Fruit fly (Drosophila melanogaster) whole organism, embryonic: ENCODE measurements around the gene CG31664.
A peak's percentile ranks its signal among the peaks of the same experiment; 100 is the strongest.

Source experiments
- CG10431 ChIP-seq: fragments of 200-800 bp; sonication (Bioruptor generic); optimal IDR thresholded peaks from 3 replicates; lab custom pipeline; 2018; ENCODE audit warnings: missing biosample characterization, mild to moderate bottlenecking, missing genetic modification characterization
- CG10565 ChIP-seq: fragments of 200-800 bp; sonication (Bioruptor generic); optimal IDR thresholded peaks from 3 replicates; lab custom pipeline; 2016; ENCODE audit warnings: missing biosample characterization, mild to moderate bottlenecking, missing genetic modification characterization
- CG11456 ChIP-seq: fragments of 200-800 bp; sonication (Bioruptor generic); IDR thresholded peaks from 3 replicates; pipeline ENCODE4 v1.3.6; 2022; ENCODE audit warnings: missing biosample characterization, missing genetic modification characterization
- CG12299 ChIP-seq: fragments of 200-800 bp; sonication (Bioruptor generic); optimal IDR thresholded peaks from 2 replicates; lab custom pipeline; 2018; ENCODE audit warnings: missing biosample characterization, mild to moderate bottlenecking, missing genetic modification characterization
- CG14965 ChIP-seq: fragments of 200-800 bp; sonication (Bioruptor generic); optimal IDR thresholded peaks from 2 replicates; lab custom pipeline; 2016; ENCODE audit warnings: missing biosample characterization, missing genetic modification characterization, borderline replicate concordance
- CG15479 ChIP-seq: fragments of 200-800 bp; sonication (Bioruptor generic); optimal IDR thresholded peaks from 3 replicates; lab custom pipeline; 2019; ENCODE audit warnings: missing biosample characterization, mild to moderate bottlenecking, missing genetic modification characterization, moderate library complexity
- CG18011 ChIP-seq: fragments of 200-800 bp; sonication (Bioruptor generic); optimal IDR thresholded peaks from 2 replicates; lab custom pipeline; 2017; ENCODE audit warnings: missing biosample characterization, missing genetic modification characterization, mild to moderate bottlenecking, moderate library complexity, missing genotype
- CG2120 ChIP-seq: fragments of 200-800 bp; sonication (Bioruptor generic); optimal IDR thresholded peaks from 3 replicates; lab custom pipeline; 2016; ENCODE audit warnings: missing biosample characterization, missing genetic modification characterization
- CG2202 ChIP-seq: fragments of 200-800 bp; sonication (Bioruptor generic); optimal IDR thresholded peaks from 2 replicates; lab custom pipeline; 2018; ENCODE audit warnings: missing biosample characterization, mild to moderate bottlenecking, missing genetic modification characterization
- CG31441 ChIP-seq: fragments of 200-800 bp; sonication (Bioruptor generic); IDR thresholded peaks from 2 replicates; pipeline ENCODE4 v1.3.6; 2022; ENCODE audit warnings: missing biosample characterization, missing genetic modification characterization
- CG34224 ChIP-seq: fragments of 200-800 bp; sonication (Bioruptor generic); IDR thresholded peaks from 3 replicates; pipeline ENCODE4 v1.3.6; 2022; ENCODE audit warnings: missing biosample characterization, missing genetic modification characterization; ENCODE audit not compliant: partially characterized antibody
- CG34422 ChIP-seq: fragments of 200-800 bp; sonication (Bioruptor generic); IDR thresholded peaks from 3 replicates; pipeline ENCODE4 v1.3.6; 2022; ENCODE audit warnings: missing biosample characterization, missing genetic modification characterization
- CG4360 ChIP-seq: fragments of 200-800 bp; sonication (Bioruptor generic); IDR thresholded peaks from 2 replicates; pipeline ENCODE4 v1.3.6; 2022; ENCODE audit warnings: missing biosample characterization, missing genetic modification characterization
- CG6765 ChIP-seq: fragments of 200-800 bp; sonication (Bioruptor generic); optimal IDR thresholded peaks from 3 replicates; lab custom pipeline; 2017; ENCODE audit warnings: missing biosample characterization, mild to moderate bottlenecking, missing genetic modification characterization
- CG6791 ChIP-seq: fragments of 200-800 bp; sonication (Bioruptor generic); IDR thresholded peaks from 3 replicates; pipeline ENCODE4 v1.3.6; 2022; ENCODE audit warnings: missing biosample characterization, missing genetic modification characterization; ENCODE audit not compliant: partially characterized antibody
- CG7372 ChIP-seq: fragments of 200-800 bp; sonication (Bioruptor generic); IDR thresholded peaks from 2 replicates; pipeline ENCODE4 v1.3.6; 2022; ENCODE audit warnings: missing biosample characterization, missing genetic modification characterization
- CG9215 ChIP-seq: fragments of 200-800 bp; sonication (Bioruptor generic); IDR thresholded peaks from 2 replicates; pipeline ENCODE4 v1.3.6; 2022; ENCODE audit warnings: missing biosample characterization, missing genetic modification characterization
- CG9817 ChIP-seq: fragments of 200-800 bp; sonication (Bioruptor generic); optimal IDR thresholded peaks from 2 replicates; lab custom pipeline; 2018; ENCODE audit warnings: missing biosample characterization, mild to moderate bottlenecking, missing genetic modification characterization, moderate library complexity
- Gsc ChIP-seq: fragments of 200-800 bp; sonication (Bioruptor generic); IDR thresholded peaks from 2 replicates; pipeline ENCODE4 v1.3.6; 2022; ENCODE audit warnings: missing biosample characterization, missing genetic modification characterization
- Mrtf ChIP-seq: fragments of 200-800 bp; sonication (Bioruptor generic); IDR thresholded peaks from 3 replicates; pipeline ENCODE4 v1.3.6; 2022; ENCODE audit warnings: missing biosample characterization, missing genetic modification characterization
- Myb ChIP-seq: fragments of 200-800 bp; sonication (Bioruptor generic); optimal IDR thresholded peaks from 2 replicates; lab custom pipeline; 2016; ENCODE audit warnings: missing biosample characterization, missing genetic modification characterization
- Optix ChIP-seq: fragments of 200-800 bp; sonication (Bioruptor generic); IDR thresholded peaks from 3 replicates; pipeline ENCODE4 v1.3.6; 2022; ENCODE audit warnings: missing biosample characterization, missing genetic modification characterization
- Pdp1 ChIP-seq, 2 experiments: fragments of 200-800 bp; sonication (Bioruptor generic); optimal IDR thresholded peaks; 3 replicates each; lab custom pipeline; 2016; ENCODE audit warnings: missing biosample characterization in 2 of 2, missing genetic modification characterization in 2 of 2, mild to moderate bottlenecking in 1 of 2, moderate library complexity in 1 of 2
- Poxn ChIP-seq: fragments of 200-800 bp; sonication (Bioruptor generic); IDR thresholded peaks from 2 replicates; pipeline ENCODE4 v1.3.6; 2022; ENCODE audit warnings: missing biosample characterization, missing genetic modification characterization
- Stat92E ChIP-seq, 3 experiments: fragments of >200 bp in 2 of 3; fragments of 200-800 bp in 1 of 3; sonication (Bioruptor generic) in 1 of 3; optimal IDR thresholded peaks; 2 replicates each; lab custom pipeline; 2017 to 2019; ENCODE audit warnings: missing biosample characterization in 3 of 3, missing genetic modification characterization in 3 of 3, mild to moderate bottlenecking in 1 of 3, moderate library complexity in 1 of 3
- al ChIP-seq: fragments of 200-800 bp; sonication (Bioruptor generic); IDR thresholded peaks from 2 replicates; pipeline ENCODE4 v1.3.6; 2022; ENCODE audit warnings: missing biosample characterization, missing genetic modification characterization
- az2 ChIP-seq: fragments of 200-800 bp; sonication (Bioruptor generic); optimal IDR thresholded peaks from 3 replicates; lab custom pipeline; 2016; ENCODE audit warnings: missing biosample characterization, missing genetic modification characterization
- bcd ChIP-seq: fragments of 200-800 bp; sonication (Bioruptor generic); optimal IDR thresholded peaks from 2 replicates; lab custom pipeline; 2017; ENCODE audit warnings: missing biosample characterization, mild to moderate bottlenecking, missing genetic modification characterization
- bsh ChIP-seq, 2 experiments: fragments of 200-800 bp; sonication (Bioruptor generic); optimal IDR thresholded peaks; 2 replicates each; lab custom pipeline; 2017 to 2018; ENCODE audit warnings: mild to moderate bottlenecking in 2 of 2, missing biosample characterization in 2 of 2, missing genetic modification characterization in 2 of 2, moderate library complexity in 1 of 2
- chn ChIP-seq: fragments of 200-800 bp; sonication (Bioruptor generic); optimal IDR thresholded peaks from 2 replicates; lab custom pipeline; 2016; ENCODE audit warnings: missing biosample characterization, missing genetic modification characterization
- corto ChIP-seq: fragments of 200-800 bp; sonication (Bioruptor generic); optimal IDR thresholded peaks from 2 replicates; lab custom pipeline; 2016; ENCODE audit warnings: missing biosample characterization, mild to moderate bottlenecking, missing genetic modification characterization, moderate library complexity
- disco-r ChIP-seq: fragments of 200-800 bp; sonication (Bioruptor generic); optimal IDR thresholded peaks from 2 replicates; lab custom pipeline; 2016; ENCODE audit warnings: missing biosample characterization, missing genetic modification characterization
- esg ChIP-seq: fragments of 200-800 bp; sonication (Bioruptor generic); conservative IDR thresholded peaks from 2 replicates; pipeline ENCODE4 v1.3.6; 2022; ENCODE audit warnings: missing biosample characterization, missing genetic modification characterization
- hbn ChIP-seq: fragments of 200-800 bp; sonication (Bioruptor generic); IDR thresholded peaks from 2 replicates; pipeline ENCODE4 v1.3.6; 2022; ENCODE audit warnings: missing biosample characterization, missing genetic modification characterization; ENCODE audit not compliant: partially characterized antibody
- insv ChIP-seq, 2 experiments: fragments of 200-800 bp; sonication (Bioruptor generic); optimal IDR thresholded peaks; 3 replicates each; lab custom pipeline; 2016 to 2018; ENCODE audit warnings: missing biosample characterization in 2 of 2, missing genetic modification characterization in 2 of 2
- klu ChIP-seq: fragments of 200-800 bp; sonication (Bioruptor generic); IDR thresholded peaks from 2 replicates; pipeline ENCODE4 v1.3.6; 2022; ENCODE audit warnings: missing biosample characterization, missing genetic modification characterization
- oc ChIP-seq: fragments of 200-800 bp; sonication (Bioruptor generic); optimal IDR thresholded peaks from 2 replicates; lab custom pipeline; 2018; ENCODE audit warnings: missing biosample characterization, mild to moderate bottlenecking, missing genetic modification characterization, moderate library complexity
- pan ChIP-seq, 4 experiments: fragments of >200 bp in 3 of 4; fragments of 200-800 bp in 1 of 4; sonication (Bioruptor generic) in 1 of 4; optimal IDR thresholded peaks in 3 of 4; IDR thresholded peaks in 1 of 4; 2 replicates each; pipeline versions ENCODE4 v1.3.6 to Lab custom; 2017 to 2022; ENCODE audit warnings: missing biosample characterization in 2 of 4, missing genetic modification characterization in 2 of 4, mixed read lengths in 1 of 4
- sob ChIP-seq: fragments of 200-800 bp; sonication (Bioruptor generic); IDR thresholded peaks from 2 replicates; pipeline ENCODE4 v1.3.6; 2022; ENCODE audit warnings: missing biosample characterization, missing genetic modification characterization
- tio ChIP-seq: fragments of 200-800 bp; sonication (Bioruptor generic); optimal IDR thresholded peaks from 2 replicates; lab custom pipeline; 2017; ENCODE audit warnings: missing biosample characterization, missing genetic modification characterization, inconsistent platforms

Gene CG31664

dm6 chr2L:1810429-1810828, 15.9 kb downstream of the CG31664 start:
- TF ChIP-seq CG11456 (peak; percentile 58; the same call in 1 of the 3 replicates), CG6791 (0 out of 3 replicates have a peak, but pooled peaks have one; percentile 41), Mrtf (peak; percentile 55; the same call in 2 of the 3 replicates), Gsc (GFP tag; lab: Robert Waterston, UW) (peak; percentile 16; the same call in 1 of the 2 replicates), Poxn (GFP tag; lab: Robert Waterston, UW) (0 out of 2 replicates have a peak, but pooled peaks have one; percentile 37)
- TF ChIP-seq, all 482 proteins: peak for 5; not testable (repeated sequence) for 477

DNA sequence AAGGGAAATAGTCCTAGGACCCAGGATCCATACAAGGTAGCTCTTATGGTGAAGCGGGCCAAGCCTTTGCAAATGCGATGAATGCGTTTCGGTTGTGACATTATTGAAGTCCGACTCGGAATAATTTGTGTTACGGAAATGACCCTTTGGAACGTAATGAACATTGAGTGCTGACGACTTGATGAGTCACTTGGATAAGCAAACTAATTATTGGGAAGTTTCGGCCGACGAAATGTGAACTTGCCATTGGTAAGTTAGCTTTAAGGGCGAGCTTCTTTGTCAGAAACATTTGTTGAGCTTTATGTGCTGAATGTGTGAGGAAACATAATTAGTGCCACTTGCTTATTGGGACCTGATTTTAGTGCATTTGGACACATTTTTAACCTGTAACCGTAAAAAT, 31.5 kb downstream of the CG31664 start, which contains the start of gene Gr22a:
TSS of gene Gr22a (minus strand) at position 101 of the 400 bp plus-strand sequence.
- no peak for TF ChIP-seq CG9817 (tag; lab: Kevin White, UChicago)
- no peak for TF ChIP-seq CG2120 (GFP tag; lab: Kevin White, UChicago)
- no peak for TF ChIP-seq Myb
- no peak for TF ChIP-seq chn
- TF ChIP-seq Stat92E (GFP tag; optimal IDR thresholded peaks at IDR 0.05; lab: Kevin White, UChicago): no peak
- TF ChIP-seq CG34422 (GFP tag; lab: Robert Waterston, UW): no peak
- TF ChIP-seq insv (GFP tag; optimal IDR thresholded peaks at IDR 0.05; lab: Kevin White, UChicago): no peak
- TF ChIP-seq Pdp1 (GFP tag; optimal IDR thresholded peaks at IDR 0.05; lab: Kevin White, UChicago): no peak
- TF ChIP-seq CG9215 (GFP tag; lab: Robert Waterston, UW): no peak
- TF ChIP-seq CG10431 (GFP tag; lab: Kevin White, UChicago): no peak
- TF ChIP-seq disco-r: no peak
- no peak for TF ChIP-seq klu (GFP tag; lab: Robert Waterston, UW)
- no peak for TF ChIP-seq bcd
- no peak for TF ChIP-seq hbn (GFP tag; lab: Robert Waterston, UW)
- TF ChIP-seq CG18011 (GFP tag; lab: Kevin White, UChicago): no peak
- TF ChIP-seq CG10565: no peak
- no peak for TF ChIP-seq CG6765
- TF ChIP-seq CG12299 (tag; lab: Kevin White, UChicago): no peak
- no peak for TF ChIP-seq corto (GFP tag; lab: Kevin White, UChicago)

dm6 chr2L:1793168-1793567, 33.1 kb downstream of the CG31664 start, which contains the start of gene Gr22b:
Gr22b (minus strand) TSS chr2L:1793268.
- TF ChIP-seq pan (optimal IDR thresholded peaks at IDR 0.05; lab: Kevin White, UChicago): no peak
- TF ChIP-seq pan (GFP tag; optimal IDR thresholded peaks at IDR 0.05 in 1 of 2, IDR thresholded peaks at IDR 0.05 in 1 of 2): no peak
- no peak for TF ChIP-seq CG14965
- TF ChIP-seq CG2202 (tag; lab: Kevin White, UChicago): no peak
- no peak for TF ChIP-seq az2
- no peak for TF ChIP-seq esg (GFP tag; lab: Robert Waterston, UW)
- no peak for TF ChIP-seq disco-r
- TF ChIP-seq bsh (GFP tag; optimal IDR thresholded peaks at IDR 0.05; lab: Kevin White, UChicago): no peak
- no peak for TF ChIP-seq al (GFP tag; lab: Robert Waterston, UW)
- TF ChIP-seq oc (tag; lab: Kevin White, UChicago): no peak
- no peak for TF ChIP-seq CG34224 (GFP tag; lab: Robert Waterston, UW)
- no peak for TF ChIP-seq tio (GFP tag; lab: Kevin White, UChicago)
- no peak for TF ChIP-seq CG15479 (GFP tag; lab: Kevin White, UChicago)
- TF ChIP-seq CG4360 (GFP tag; lab: Robert Waterston, UW): no peak
- TF ChIP-seq Optix (GFP tag; lab: Robert Waterston, UW): no peak
- TF ChIP-seq sob: no peak
- TF ChIP-seq CG7372 (GFP tag; lab: Robert Waterston, UW): no peak
- TF ChIP-seq CG31441 (GFP tag; lab: Robert Waterston, UW): no peak
